Fruit fly (Drosophila melanogaster) whole organism, embryonic: ENCODE data around the gene Tsr1.

Source experiments
- Abd-B ChIP-seq: fragments of 200-800 bp; sonication (Bioruptor generic); optimal IDR thresholded peaks from 2 replicates; lab custom pipeline; 2018; ENCODE audit warnings: missing biosample characterization, mild to moderate bottlenecking, missing genetic modification characterization, moderate library complexity
- Atf3 ChIP-seq: fragments of 200-800 bp; sonication (Bioruptor generic); optimal IDR thresholded peaks from 3 replicates; lab custom pipeline; 2016; ENCODE audit warnings: missing biosample characterization, missing genetic modification characterization
- B-H2 ChIP-seq: fragments of 200-800 bp; sonication (Bioruptor generic); optimal IDR thresholded peaks from 2 replicates; lab custom pipeline; 2018; ENCODE audit warnings: missing biosample characterization, mild to moderate bottlenecking, missing genetic modification characterization
- CG10267 ChIP-seq: fragments of 200-800 bp; sonication (Bioruptor generic); optimal IDR thresholded peaks from 2 replicates; lab custom pipeline; 2018; ENCODE audit warnings: missing biosample characterization, mild to moderate bottlenecking, missing genetic modification characterization, moderate library complexity
- CG10565 ChIP-seq: fragments of 200-800 bp; sonication (Bioruptor generic); optimal IDR thresholded peaks from 3 replicates; lab custom pipeline; 2016; ENCODE audit warnings: missing biosample characterization, mild to moderate bottlenecking, missing genetic modification characterization
- CG11504 ChIP-seq: fragments of 200-800 bp; sonication (Bioruptor generic); optimal IDR thresholded peaks from 3 replicates; lab custom pipeline; 2019; ENCODE audit warnings: missing biosample characterization, mild to moderate bottlenecking, missing genetic modification characterization, moderate library complexity
- CG12104 ChIP-seq: fragments of 200-800 bp; sonication (Bioruptor generic); optimal IDR thresholded peaks from 3 replicates; lab custom pipeline; 2016; ENCODE audit warnings: missing biosample characterization, missing genetic modification characterization
- CG12769 ChIP-seq: fragments of 200-800 bp; sonication (Bioruptor generic); optimal IDR thresholded peaks from 2 replicates; lab custom pipeline; 2019; ENCODE audit warnings: missing biosample characterization, mild to moderate bottlenecking, missing genetic modification characterization, moderate library complexity
- CG2116 ChIP-seq: fragments of 200-800 bp; sonication (Bioruptor generic); optimal IDR thresholded peaks from 3 replicates; lab custom pipeline; 2018; ENCODE audit warnings: missing biosample characterization, mild to moderate bottlenecking, missing genetic modification characterization
- CG32772 ChIP-seq: fragments of 200-800 bp; sonication (Bioruptor generic); IDR thresholded peaks from 2 replicates; pipeline ENCODE4 v1.3.6; 2022; ENCODE audit warnings: missing biosample characterization, missing genetic modification characterization
- CG3726 ChIP-seq: fragments of 200-800 bp; sonication (Bioruptor generic); IDR thresholded peaks from 3 replicates; pipeline ENCODE4, ENCODE4 v1.3.6; 2022; ENCODE audit warnings: missing biosample characterization, missing genetic modification characterization
- CG3847 ChIP-seq: fragments of 200-800 bp; sonication (Bioruptor generic); IDR thresholded peaks from 2 replicates; pipeline ENCODE4 v1.3.6; 2022; ENCODE audit warnings: missing biosample characterization, missing genetic modification characterization
- CG4424 ChIP-seq: fragments of 200-800 bp; sonication (Bioruptor generic); optimal IDR thresholded peaks from 3 replicates; lab custom pipeline; 2016; ENCODE audit warnings: missing biosample characterization, missing genetic modification characterization
- CG6654 ChIP-seq: fragments of 200-800 bp; sonication (Bioruptor generic); optimal IDR thresholded peaks from 2 replicates; lab custom pipeline; 2017; ENCODE audit warnings: missing biosample characterization, mild to moderate bottlenecking, missing genetic modification characterization
- CG8478 ChIP-seq: fragments of >200 bp; optimal IDR thresholded peaks from 2 replicates; lab custom pipeline; 2018
- CrebB ChIP-seq: fragments of 200-800 bp; sonication (Bioruptor generic); optimal IDR thresholded peaks from 3 replicates; lab custom pipeline; 2018; ENCODE audit warnings: missing biosample characterization, mild to moderate bottlenecking, missing genetic modification characterization
- D19A ChIP-seq: fragments of 200-800 bp; optimal IDR thresholded peaks from 3 replicates; lab custom pipeline; 2019; ENCODE audit warnings: missing biosample characterization, mild to moderate bottlenecking, missing genetic modification characterization, moderate library complexity
- Dfd ChIP-seq, 2 experiments: fragments of >200 bp; optimal IDR thresholded peaks; 2 replicates each; lab custom pipeline; 2017; ENCODE audit warnings: missing biosample characterization in 2 of 2, missing genetic modification characterization in 2 of 2
- Ets97D ChIP-seq: fragments of 200-800 bp; sonication (Bioruptor generic); optimal IDR thresholded peaks from 3 replicates; lab custom pipeline; 2016; ENCODE audit warnings: missing biosample characterization, missing genetic modification characterization
- HmgD ChIP-seq: fragments of 200-800 bp; sonication (Bioruptor generic); optimal IDR thresholded peaks from 3 replicates; lab custom pipeline; 2016; ENCODE audit warnings: missing biosample characterization, missing genetic modification characterization
- Jarid2 ChIP-seq: fragments of 200-800 bp; sonication (Bioruptor generic); optimal IDR thresholded peaks from 3 replicates; lab custom pipeline; 2017; ENCODE audit warnings: mild to moderate bottlenecking, missing biosample characterization, missing genetic modification reagents, missing genetic modification characterization
- Lim3 ChIP-seq: fragments of 200-800 bp; sonication (Bioruptor generic); IDR thresholded peaks from 2 replicates; pipeline ENCODE4 v1.3.6; 2022; ENCODE audit warnings: missing biosample characterization, missing genetic modification characterization
- Side ChIP-seq: fragments of 200-800 bp; sonication (Bioruptor generic); optimal IDR thresholded peaks from 2 replicates; lab custom pipeline; 2016; ENCODE audit warnings: missing biosample characterization, missing genetic modification characterization
- Six4 ChIP-seq: fragments of 200-800 bp; sonication (Bioruptor generic); optimal IDR thresholded peaks from 2 replicates; lab custom pipeline; 2016; ENCODE audit warnings: missing biosample characterization, missing genetic modification characterization
- YL-1 ChIP-seq: fragments of 200-800 bp; sonication (Bioruptor generic); optimal IDR thresholded peaks from 3 replicates; lab custom pipeline; 2017; ENCODE audit warnings: missing biosample characterization, mild to moderate bottlenecking, missing genetic modification characterization
- al ChIP-seq: fragments of 200-800 bp; sonication (Bioruptor generic); IDR thresholded peaks from 2 replicates; pipeline ENCODE4 v1.3.6; 2022; ENCODE audit warnings: missing biosample characterization, missing genetic modification characterization
- ap ChIP-seq: fragments of 200-800 bp; sonication (Bioruptor generic); IDR thresholded peaks from 2 replicates; pipeline ENCODE4 v1.3.6; 2022; ENCODE audit warnings: missing biosample characterization, missing genetic modification characterization
- az2 ChIP-seq: fragments of 200-800 bp; sonication (Bioruptor generic); optimal IDR thresholded peaks from 3 replicates; lab custom pipeline; 2016; ENCODE audit warnings: missing biosample characterization, missing genetic modification characterization
- cad ChIP-seq: fragments of >200 bp; optimal IDR thresholded peaks from 2 replicates; lab custom pipeline; 2017; ENCODE audit warnings: missing biosample characterization, missing genetic modification characterization
- ci ChIP-seq: fragments of 200-800 bp; sonication (Bioruptor generic); IDR thresholded peaks from 3 replicates; pipeline ENCODE4 v1.3.6; 2022; ENCODE audit warnings: missing biosample characterization, missing genetic modification characterization
- ewg ChIP-seq: fragments of 200-800 bp; sonication (Bioruptor generic); optimal IDR thresholded peaks from 3 replicates; lab custom pipeline; 2017; ENCODE audit warnings: mild to moderate bottlenecking, missing biosample characterization, missing genetic modification reagents, missing genetic modification characterization
- eyg ChIP-seq: fragments of 200-800 bp; sonication (Bioruptor generic); optimal IDR thresholded peaks from 3 replicates; lab custom pipeline; 2016; ENCODE audit warnings: missing biosample characterization, missing genetic modification characterization
- her ChIP-seq: fragments of 200-800 bp; sonication (Bioruptor generic); optimal IDR thresholded peaks from 2 replicates; lab custom pipeline; 2016; ENCODE audit warnings: missing biosample characterization, missing genetic modification characterization
- hkb ChIP-seq, 2 experiments: fragments of 200-800 bp in 1 of 2; fragments of >200 bp in 1 of 2; sonication (Bioruptor generic) in 1 of 2; IDR thresholded peaks in 1 of 2; optimal IDR thresholded peaks in 1 of 2; 2 replicates each; pipeline versions ENCODE4 v1.3.6 to Lab custom; 2017 to 2022; ENCODE audit warnings: missing biosample characterization in 1 of 2, missing genetic modification characterization in 1 of 2
- inv ChIP-seq: fragments of 200-800 bp; sonication (Bioruptor generic); IDR thresholded peaks from 2 replicates; pipeline ENCODE4 v1.3.6; 2022; ENCODE audit warnings: missing biosample characterization, missing genetic modification characterization; ENCODE audit not compliant: partially characterized antibody
- jumu ChIP-seq: fragments of 200-800 bp; sonication (Bioruptor generic); optimal IDR thresholded peaks from 3 replicates; lab custom pipeline; 2016; ENCODE audit warnings: missing biosample characterization, missing genetic modification characterization
- pita ChIP-seq: fragments of 200-800 bp; sonication (Bioruptor generic); optimal IDR thresholded peaks from 2 replicates; lab custom pipeline; 2017; ENCODE audit warnings: missing biosample characterization, mild to moderate bottlenecking, missing genetic modification characterization
- rib ChIP-seq: fragments of 200-800 bp; sonication (Bioruptor generic); IDR thresholded peaks from 2 replicates; pipeline ENCODE4 v1.3.6; 2022; ENCODE audit warnings: missing biosample characterization, missing genetic modification characterization
- sens ChIP-seq: fragments of 200-800 bp; sonication (Bioruptor generic); peaks from one replicate; lab custom pipeline; 2016; ENCODE audit warnings: missing biosample characterization, missing genetic modification characterization
- seq ChIP-seq: fragments of 200-800 bp; sonication (Bioruptor generic); IDR thresholded peaks from 2 replicates; pipeline ENCODE4 v1.3.6; 2022; ENCODE audit warnings: missing biosample characterization, missing genetic modification characterization
- unc-4 ChIP-seq: fragments of 200-800 bp; sonication (Bioruptor generic); IDR thresholded peaks from 2 replicates; pipeline ENCODE4 v1.3.6; 2022; ENCODE audit warnings: missing biosample characterization, missing genetic modification characterization; ENCODE audit not compliant: partially characterized antibody
- vfl ChIP-seq: fragments of 200-800 bp; sonication (Bioruptor generic); optimal IDR thresholded peaks from 2 replicates; lab custom pipeline; 2016; ENCODE audit warnings: missing biosample characterization, missing genetic modification characterization
- vvl ChIP-seq: fragments of 200-800 bp; sonication (Bioruptor generic); IDR thresholded peaks from 2 replicates; pipeline ENCODE4 v1.3.6; 2022; ENCODE audit warnings: missing biosample characterization, missing genetic modification characterization

Gene Tsr1

dm6 chr3L:21348983-21349432 lies 14.0 kb downstream of the Tsr1 start, which contains the start of gene ebd2 (continued):
- TF ChIP-seq cad (GFP tag; lab: Kevin White, UChicago) = no peak
- peak; percentile 41 for TF ChIP-seq CG12769 (tag; lab: Kevin White, UChicago)
- no peak for TF ChIP-seq Dfd (GFP tag; optimal IDR thresholded peaks at IDR 0.05; lab: Kevin White, UChicago)
- TF ChIP-seq CG8478 (lab: Kevin White, UChicago) = no peak
- peak; percentile 30 for TF ChIP-seq CG11504
- TF ChIP-seq Side = peak; percentile 7
- no peak for TF ChIP-seq CG10267
- TF ChIP-seq YL-1 (GFP tag; lab: Kevin White, UChicago) = no peak
- TF ChIP-seq CG4424 (GFP tag; lab: Kevin White, UChicago) = peak; percentile 1
- no peak for TF ChIP-seq CG12104
- TF ChIP-seq az2 = no peak
- peak; percentile 62 for TF ChIP-seq sens (GFP tag; lab: Kevin White, UChicago)
- TF ChIP-seq her = peak; percentile 58
- no peak for TF ChIP-seq CrebB (tag; lab: Kevin White, UChicago)
- no peak for TF ChIP-seq seq (GFP tag; lab: Robert Waterston, UW)
- TF ChIP-seq HmgD (GFP tag; lab: Kevin White, UChicago) = no peak
- TF ChIP-seq CG10565 (GFP tag; lab: Kevin White, UChicago) = no peak
- TF ChIP-seq Six4 (GFP tag; lab: Kevin White, UChicago) = no peak
- peak; percentile 13 for TF ChIP-seq B-H2 (GFP tag; lab: Kevin White, UChicago)
- TF ChIP-seq CG2116 (GFP tag; lab: Kevin White, UChicago) = no peak
- TF ChIP-seq Atf3 = no peak
- TF ChIP-seq unc-4 (GFP tag; lab: Robert Waterston, UW) = no peak
- no peak for TF ChIP-seq CG32772 (GFP tag; lab: Robert Waterston, UW)
- peak; percentile 49 for TF ChIP-seq Jarid2 (GFP tag; lab: Kevin White, UChicago)
- TF ChIP-seq jumu (GFP tag; lab: Kevin White, UChicago) = no peak
- TF ChIP-seq Ets97D (GFP tag; lab: Kevin White, UChicago) = no peak
- no peak for TF ChIP-seq eyg (GFP tag; lab: Kevin White, UChicago)

dm6 chr3L:21356395-21356794 lies 21.4 kb downstream of the Tsr1 start, which contains the start of gene CG12971:
Gene CG12971 (minus strand): TSS chr3L:21356495.
- no peak for TF ChIP-seq vfl (GFP tag; lab: Kevin White, UChicago)
- TF ChIP-seq D19A = peak; percentile 33

- TF ChIP-seq pita (GFP tag; lab: Kevin White, UChicago) = no peak
- no peak for TF ChIP-seq ewg (GFP tag; lab: Kevin White, UChicago)
- no peak for TF ChIP-seq inv (GFP tag; lab: Robert Waterston, UW)
- no peak for TF ChIP-seq CG6654
- TF ChIP-seq ci = no peak
- TF ChIP-seq Lim3 = no peak
- TF ChIP-seq CG3726 (GFP tag; lab: Robert Waterston, UW) = no peak
- TF ChIP-seq rib = no peak
- no peak for TF ChIP-seq CG3847 (GFP tag; lab: Robert Waterston, UW)
- no peak for TF ChIP-seq ap
- no peak for TF ChIP-seq HmgD (GFP tag; lab: Kevin White, UChicago)
- no peak for TF ChIP-seq Abd-B (GFP tag; lab: Kevin White, UChicago)
- no peak for TF ChIP-seq al (GFP tag; lab: Robert Waterston, UW)
- no peak for TF ChIP-seq vvl (GFP tag; lab: Robert Waterston, UW)
- no peak for TF ChIP-seq hkb (optimal IDR thresholded peaks at IDR 0.05; lab: Kevin White, UChicago)
- no peak for TF ChIP-seq hkb (GFP tag; IDR thresholded peaks at IDR 0.05; lab: Robert Waterston, UW)
Observed at dm6 chr3L:21357383-21357782, 22.4 kb downstream of the Tsr1 start, which contains the start of gene CG32437. Gene CG32437 (plus strand): TSS chr3L:21357683.
